Fruit fly (Drosophila melanogaster) whole organism, embryonic: ENCODE measurements around the gene unc-4.

Experiments used
- Abd-B ChIP-seq: fragments of 200-800 bp; sonication (Bioruptor generic); optimal IDR thresholded peaks from 2 replicates; lab custom pipeline; 2018; ENCODE audit warnings: missing biosample characterization, mild to moderate bottlenecking, missing genetic modification characterization, moderate library complexity
- CG1024 ChIP-seq: fragments of 200-800 bp; sonication (Bioruptor generic); IDR thresholded peaks from 2 replicates; pipeline ENCODE4 v1.3.6; 2022; ENCODE audit warnings: missing biosample characterization, missing genetic modification characterization
- CG10321 ChIP-seq: fragments of 200-800 bp; sonication (Bioruptor generic); IDR thresholded peaks from 2 replicates; pipeline ENCODE4 v1.3.6; 2022; ENCODE audit warnings: missing biosample characterization, missing genetic modification characterization
- CG10366 ChIP-seq: fragments of 200-800 bp; sonication (Bioruptor generic); IDR thresholded peaks from 2 replicates; pipeline ENCODE4 v1.3.6; 2022; ENCODE audit warnings: missing biosample characterization, missing genetic modification characterization
- CG11247 ChIP-seq: fragments of 200-800 bp; sonication (Bioruptor generic); IDR thresholded peaks from 2 replicates; pipeline ENCODE4 v1.3.6; 2022; ENCODE audit warnings: missing biosample characterization, missing genetic modification characterization
- CG11398 ChIP-seq: fragments of 200-800 bp; sonication (Bioruptor generic); optimal IDR thresholded peaks from 2 replicates; lab custom pipeline; 2016; ENCODE audit warnings: missing biosample characterization, missing genetic modification characterization
- CG12071 ChIP-seq: fragments of 200-800 bp; sonication (Bioruptor generic); optimal IDR thresholded peaks from 3 replicates; lab custom pipeline; 2018; ENCODE audit warnings: missing biosample characterization, mild to moderate bottlenecking, missing genetic modification characterization
- CG12219 ChIP-seq: fragments of 200-800 bp; sonication (Bioruptor generic); optimal IDR thresholded peaks from 3 replicates; lab custom pipeline; 2018; ENCODE audit warnings: missing biosample characterization, mild to moderate bottlenecking, missing genetic modification characterization
- CG12769 ChIP-seq: fragments of 200-800 bp; sonication (Bioruptor generic); optimal IDR thresholded peaks from 2 replicates; lab custom pipeline; 2019; ENCODE audit warnings: missing biosample characterization, mild to moderate bottlenecking, missing genetic modification characterization, moderate library complexity
- CG13894 ChIP-seq: fragments of 200-800 bp; sonication (Bioruptor generic); optimal IDR thresholded peaks from 3 replicates; lab custom pipeline; 2018; ENCODE audit warnings: missing biosample characterization, mild to moderate bottlenecking, missing genetic modification characterization, moderate library complexity
- CG1529 ChIP-seq: fragments of 200-800 bp; sonication (Bioruptor generic); optimal IDR thresholded peaks from 3 replicates; lab custom pipeline; 2018; ENCODE audit warnings: missing biosample characterization, missing genetic modification characterization
- CG15479 ChIP-seq: fragments of 200-800 bp; sonication (Bioruptor generic); optimal IDR thresholded peaks from 3 replicates; lab custom pipeline; 2019; ENCODE audit warnings: missing biosample characterization, mild to moderate bottlenecking, missing genetic modification characterization, moderate library complexity
- CG1792 ChIP-seq: fragments of 200-800 bp; sonication (Bioruptor generic); optimal IDR thresholded peaks from 2 replicates; lab custom pipeline; 2016; ENCODE audit warnings: missing biosample characterization, missing genetic modification characterization
- CG18764 ChIP-seq: fragments of 200-800 bp; sonication (Bioruptor generic); optimal IDR thresholded peaks from 3 replicates; lab custom pipeline; 2016; ENCODE audit warnings: missing biosample characterization, missing genetic modification characterization
- CG2120 ChIP-seq: fragments of 200-800 bp; sonication (Bioruptor generic); optimal IDR thresholded peaks from 3 replicates; lab custom pipeline; 2016; ENCODE audit warnings: missing biosample characterization, missing genetic modification characterization
- CG2199 ChIP-seq: fragments of 200-800 bp; sonication (Bioruptor generic); IDR thresholded peaks from 3 replicates; pipeline ENCODE4 v1.3.6; 2022; ENCODE audit warnings: missing biosample characterization, missing genetic modification characterization
- CG30403 ChIP-seq: fragments of 200-800 bp; sonication (Bioruptor generic); optimal IDR thresholded peaks from 3 replicates; lab custom pipeline; 2016; ENCODE audit warnings: missing biosample characterization, missing genetic modification characterization
- CG30431 ChIP-seq: fragments of 200-800 bp; sonication (Bioruptor generic); optimal IDR thresholded peaks from 2 replicates; lab custom pipeline; 2017; ENCODE audit warnings: missing biosample characterization, missing genetic modification characterization
- CG31224 ChIP-seq: fragments of 200-800 bp; sonication (Bioruptor generic); IDR thresholded peaks from 2 replicates; pipeline ENCODE4 v1.3.6; 2022; ENCODE audit warnings: missing biosample characterization, missing genetic modification characterization
- CG42726 ChIP-seq: fragments of 200-800 bp; sonication (Bioruptor generic); IDR thresholded peaks from 2 replicates; pipeline ENCODE4 v1.3.6; 2022; ENCODE audit warnings: missing biosample characterization, missing genetic modification characterization; ENCODE audit not compliant: partially characterized antibody
- CG5245 ChIP-seq: fragments of 200-800 bp; sonication (Bioruptor generic); optimal IDR thresholded peaks from 3 replicates; lab custom pipeline; 2016; ENCODE audit warnings: missing biosample characterization, missing genetic modification characterization
- CG6654 ChIP-seq: fragments of 200-800 bp; sonication (Bioruptor generic); optimal IDR thresholded peaks from 2 replicates; lab custom pipeline; 2017; ENCODE audit warnings: missing biosample characterization, mild to moderate bottlenecking, missing genetic modification characterization
- CG8944 ChIP-seq: fragments of 200-800 bp; sonication (Bioruptor generic); optimal IDR thresholded peaks from 3 replicates; lab custom pipeline; 2016; ENCODE audit warnings: missing biosample characterization, missing genetic modification characterization
- Deaf1 ChIP-seq: fragments of 200-800 bp; optimal IDR thresholded peaks from 3 replicates; lab custom pipeline; 2019; ENCODE audit warnings: missing biosample characterization, mild to moderate bottlenecking, missing genetic modification characterization, moderate library complexity
- Ets65A ChIP-seq: fragments of 200-800 bp; sonication (Bioruptor generic); peaks from one replicate; lab custom pipeline; 2016; ENCODE audit warnings: missing biosample characterization, missing genetic modification characterization
- H15 ChIP-seq: fragments of 200-800 bp; sonication (Bioruptor generic); IDR thresholded peaks from 3 replicates; pipeline ENCODE4 v1.3.6; 2022; ENCODE audit warnings: missing biosample characterization, missing genetic modification characterization
- HLHmδ ChIP-seq: fragments of 200-800 bp; sonication (Bioruptor generic); optimal IDR thresholded peaks from 2 replicates; lab custom pipeline; 2018; ENCODE audit warnings: missing biosample characterization, mild to moderate bottlenecking, missing genetic modification characterization, moderate library complexity
- MBD-R2 ChIP-seq: fragments of 200-800 bp; sonication (Bioruptor generic); IDR thresholded peaks from 2 replicates; pipeline ENCODE4 v1.3.6; 2022; ENCODE audit warnings: missing biosample characterization, missing genetic modification characterization
- MESR4 ChIP-seq: fragments of 200-800 bp; sonication (Bioruptor generic); optimal IDR thresholded peaks from 2 replicates; lab custom pipeline; 2018; ENCODE audit warnings: missing biosample characterization, mild to moderate bottlenecking, missing genetic modification characterization, moderate library complexity
- Med ChIP-seq: fragments of 200-800 bp; sonication (Bioruptor generic); peaks from one replicate; lab custom pipeline; 2016; ENCODE audit warnings: missing biosample characterization, missing genetic modification characterization, mild to moderate bottlenecking, inconsistent platforms, moderate library complexity
- Nf-YC ChIP-seq: fragments of 200-800 bp; optimal IDR thresholded peaks from 3 replicates; lab custom pipeline; 2019; ENCODE audit warnings: missing biosample characterization, mild to moderate bottlenecking, missing genetic modification characterization, moderate library complexity
- Pdp1 ChIP-seq, 2 experiments: fragments of 200-800 bp; sonication (Bioruptor generic); optimal IDR thresholded peaks; 3 replicates each; lab custom pipeline; 2016; ENCODE audit warnings: missing biosample characterization in 2 of 2, missing genetic modification characterization in 2 of 2, mild to moderate bottlenecking in 1 of 2, moderate library complexity in 1 of 2
- Poxn ChIP-seq: fragments of 200-800 bp; sonication (Bioruptor generic); IDR thresholded peaks from 2 replicates; pipeline ENCODE4 v1.3.6; 2022; ENCODE audit warnings: missing biosample characterization, missing genetic modification characterization
- Tbp ChIP-seq: fragments of >200 bp; optimal IDR thresholded peaks from 2 replicates; lab custom pipeline; 2018; ENCODE audit warnings: missing biosample characterization, missing genetic modification characterization
- YL-1 ChIP-seq: fragments of 200-800 bp; sonication (Bioruptor generic); optimal IDR thresholded peaks from 3 replicates; lab custom pipeline; 2017; ENCODE audit warnings: missing biosample characterization, mild to moderate bottlenecking, missing genetic modification characterization
- bbx ChIP-seq: fragments of 200-800 bp; sonication (Bioruptor generic); IDR thresholded peaks from 2 replicates; pipeline ENCODE4 v1.3.6; 2022; ENCODE audit warnings: missing biosample characterization, missing genetic modification characterization; ENCODE audit not compliant: partially characterized antibody
- bigmax ChIP-seq: fragments of 200-800 bp; sonication (Bioruptor generic); optimal IDR thresholded peaks from 2 replicates; lab custom pipeline; 2018; ENCODE audit warnings: missing biosample characterization, mild to moderate bottlenecking, missing genetic modification characterization
- bowl ChIP-seq: fragments of 200-800 bp; sonication (Bioruptor generic); IDR thresholded peaks from 2 replicates; pipeline ENCODE4 v1.3.6; 2022; ENCODE audit warnings: missing biosample characterization, missing genetic modification characterization
- chif ChIP-seq, 2 experiments: fragments of 200-800 bp; sonication (Bioruptor generic); optimal IDR thresholded peaks; 3 replicates each; lab custom pipeline; 2016; ENCODE audit warnings: missing biosample characterization in 2 of 2, missing genetic modification characterization in 2 of 2
- dmrt11E ChIP-seq: fragments of 200-800 bp; sonication (Bioruptor generic); optimal IDR thresholded peaks from 3 replicates; lab custom pipeline; 2018; ENCODE audit warnings: missing biosample characterization, mild to moderate bottlenecking, missing genetic modification characterization, moderate library complexity
- eve ChIP-seq, 2 experiments: fragments of >200 bp; optimal IDR thresholded peaks; 2 replicates each; lab custom pipeline; 2017; ENCODE audit warnings: missing biosample characterization in 2 of 2, missing genetic modification characterization in 2 of 2
- gsb-n ChIP-seq: fragments of 200-800 bp; sonication (Bioruptor generic); optimal IDR thresholded peaks from 3 replicates; lab custom pipeline; 2018; ENCODE audit warnings: missing biosample characterization, mild to moderate bottlenecking, missing genetic modification characterization
- jigr1 ChIP-seq: fragments of 200-800 bp; sonication (Bioruptor generic); IDR thresholded peaks from 3 replicates; pipeline ENCODE4 v1.3.6; 2022; ENCODE audit warnings: missing biosample characterization, missing genetic modification characterization
- lov ChIP-seq, 2 experiments: fragments of 200-800 bp in 1 of 2; fragments of >200 bp in 1 of 2; sonication (Bioruptor generic) in 1 of 2; IDR thresholded peaks in 1 of 2; optimal IDR thresholded peaks in 1 of 2; 2 replicates in 1 of 2; 3 replicates in 1 of 2; pipeline versions ENCODE4 v1.3.6 to Lab custom; 2017 to 2022; ENCODE audit warnings: missing biosample characterization in 1 of 2, missing genetic modification characterization in 1 of 2
- nmo ChIP-seq: fragments of 200-800 bp; sonication (Bioruptor generic); optimal IDR thresholded peaks from 2 replicates; lab custom pipeline; 2018; ENCODE audit warnings: missing biosample characterization, mild to moderate bottlenecking, missing genetic modification characterization, moderate library complexity
- odd ChIP-seq: fragments of 200-800 bp; sonication (Bioruptor generic); optimal IDR thresholded peaks from 2 replicates; lab custom pipeline; 2017; ENCODE audit warnings: missing biosample characterization, mild to moderate bottlenecking, missing genetic modification characterization
- org-1 ChIP-seq: fragments of 200-800 bp; sonication (Bioruptor generic); optimal IDR thresholded peaks from 2 replicates; lab custom pipeline; 2017; ENCODE audit warnings: missing biosample characterization, missing genetic modification characterization
- pzg ChIP-seq: fragments of 200-800 bp; sonication (Bioruptor generic); optimal IDR thresholded peaks from 3 replicates; lab custom pipeline; 2018; ENCODE audit warnings: missing biosample characterization, mild to moderate bottlenecking, missing genetic modification characterization, moderate library complexity
- sens ChIP-seq: fragments of 200-800 bp; sonication (Bioruptor generic); peaks from one replicate; lab custom pipeline; 2016; ENCODE audit warnings: missing biosample characterization, missing genetic modification characterization
- usp ChIP-seq: fragments of >200 bp; optimal IDR thresholded peaks from 2 replicates; lab custom pipeline; 2017; ENCODE audit warnings: missing biosample characterization, missing genetic modification characterization

The unc-4 gene

dm6 chrX:17802353-17803121 is 34.2 kb downstream of the unc-4 start (continued):
- TF ChIP-seq gsb-n (tag; lab: Kevin White, UChicago) (no peak), Ets65A (GFP tag; lab: Kevin White, UChicago) (peak; percentile 85), CG12769 (no peak), MESR4 (GFP tag; lab: Kevin White, UChicago) (no peak), CG18764 (GFP tag; lab: Kevin White, UChicago) (no peak), dmrt11E (peak; percentile 44), MBD-R2 (GFP tag; lab: Robert Waterston, UW) (no peak), CG2199 (GFP tag; lab: Robert Waterston, UW) (no peak), nmo (GFP tag; lab: Kevin White, UChicago) (peak; percentile 62), H15 (0 out of 3 replicates have a peak, but pooled peaks have one; percentile 36), CG6654 (no peak), CG31224 (GFP tag; lab: Robert Waterston, UW) (no peak), Tbp (GFP tag; lab: Kevin White, UChicago) (no peak), YL-1 (GFP tag; lab: Kevin White, UChicago) (no peak), eve (GFP tag; optimal IDR thresholded peaks at IDR 0.05; lab: Kevin White, UChicago) (no peak), bowl (GFP tag; lab: Robert Waterston, UW) (no peak), odd (peak; percentile 1), CG1529 (no peak), usp (no peak), chif (GFP tag; optimal IDR thresholded peaks at IDR 0.05; lab: Kevin White, UChicago) (peak in 1 of 2 experiments; percentile 29), CG12071 (GFP tag; lab: Kevin White, UChicago) (no peak), CG11398 (GFP tag; lab: Kevin White, UChicago) (no peak), CG1024 (GFP tag; lab: Robert Waterston, UW) (no peak), CG12219 (GFP tag; lab: Kevin White, UChicago) (peak; percentile 8), HLHmδ (no peak), CG42726 (GFP tag; lab: Robert Waterston, UW) (no peak), CG10366 (GFP tag; lab: Robert Waterston, UW) (no peak; the same call in 1 of the 2 replicates), CG30403 (peak; percentile 66), Deaf1 (tag; lab: Kevin White, UChicago) (no peak), pzg (GFP tag; lab: Kevin White, UChicago) (no peak), CG1792 (no peak), bigmax (no peak), Abd-B (GFP tag; lab: Kevin White, UChicago) (peak; percentile 45), org-1 (GFP tag; lab: Kevin White, UChicago) (peak; percentile 32), Med (GFP tag; lab: Kevin White, UChicago) (peak; percentile 77), CG8944 (no peak), CG11247 (GFP tag; lab: Robert Waterston, UW) (no peak), CG13894 (no peak), lov (optimal IDR thresholded peaks at IDR 0.05; lab: Kevin White, UChicago) (no peak), lov (GFP tag; IDR thresholded peaks at IDR 0.05; lab: Robert Waterston, UW) (no peak), Nf-YC (tag; lab: Kevin White, UChicago) (peak; percentile 91), CG30431 (GFP tag; lab: Kevin White, UChicago) (peak; percentile 41), bbx (GFP tag; lab: Robert Waterston, UW) (no peak), sens (GFP tag; lab: Kevin White, UChicago) (peak; percentile 86), CG10321 (GFP tag; lab: Robert Waterston, UW) (peak; percentile 75), Poxn (GFP tag; lab: Robert Waterston, UW) (no peak), jigr1 (no peak), CG2120 (GFP tag; lab: Kevin White, UChicago) (peak; percentile 61), CG15479 (peak; percentile 24), Pdp1 (GFP tag; optimal IDR thresholded peaks at IDR 0.05; lab: Kevin White, UChicago) (peak in 1 of 2 experiments; percentile 18), CG5245 (GFP tag; lab: Kevin White, UChicago) (no peak)
